Fruit fly (Drosophila melanogaster): ENCODE measurements around the gene Gmd.

Gmd gene

dm6 chr2L:4981278-4981966 lies 4.6 kb upstream of the Gmd start, which contains the start of the genes CG8892 and CG34126 (continued):
- peak; percentile 97 for TF ChIP-seq Meics (GFP tag; optimal IDR thresholded peaks at IDR 0.05)
- peak; percentile 93 for TF ChIP-seq CG15514 (GFP tag; optimal IDR thresholded peaks at IDR 0.05)
- peak; percentile 91 for TF ChIP-seq Spps (tag; optimal IDR thresholded peaks at IDR 0.05)
- TF ChIP-seq CG4820 (GFP tag; optimal IDR thresholded peaks at IDR 0.05), result peak; percentile 98
- peak; percentile 83 for TF ChIP-seq CG3995 (GFP tag; optimal IDR thresholded peaks at IDR 0.05)
- TF ChIP-seq CG18011 (GFP tag; optimal IDR thresholded peaks at IDR 0.05), result peak; percentile 90
- TF ChIP-seq run (tag; optimal IDR thresholded peaks at IDR 0.05), result peak; percentile 82
- TF ChIP-seq Neu2 (GFP tag; optimal IDR thresholded peaks at IDR 0.05; ENCODE audit: borderline replicate concordance), result peak; percentile 72
- peak; percentile 94 for TF ChIP-seq gcm (GFP tag; optimal IDR thresholded peaks at IDR 0.05)
- TF ChIP-seq CG12659 (GFP tag; optimal IDR thresholded peaks at IDR 0.05), result peak; percentile 99
- peak; percentile 98 for TF ChIP-seq CG8290 (GFP tag; optimal IDR thresholded peaks at IDR 0.05)
- TF ChIP-seq CG8290 (tag; optimal IDR thresholded peaks at IDR 0.05), result peak; percentile 91 to 94
- TF ChIP-seq CG42726 (GFP tag; IDR thresholded peaks at IDR 0.05; ENCODE audit: partially characterized antibody), result peak; percentile 73
- TF ChIP-seq CG17568 (GFP tag; optimal IDR thresholded peaks at IDR 0.05), result no peak
- peak; percentile 72; the same call in 1 of the 2 replicates for TF ChIP-seq aop (GFP tag; IDR thresholded peaks at IDR 0.05)
- TF ChIP-seq CG9727 (GFP tag; optimal IDR thresholded peaks at IDR 0.05), result peak; percentile 97
- peak; percentile 87 for TF ChIP-seq CG8359 (GFP tag; optimal IDR thresholded peaks at IDR 0.05; ENCODE audit: borderline replicate concordance)
- no peak for TF ChIP-seq ato (GFP tag; IDR thresholded peaks at IDR 0.05; ENCODE audit: partially characterized antibody)
- peak in 1 of 2 experiments; percentile 91 for TF ChIP-seq insv (GFP tag; optimal IDR thresholded peaks at IDR 0.05)
- peak; percentile 97 for TF ChIP-seq vfl (GFP tag; optimal IDR thresholded peaks at IDR 0.05)
- TF ChIP-seq hkb (optimal IDR thresholded peaks at IDR 0.05), result peak; percentile 93
- peak; percentile 92 for TF ChIP-seq hkb (GFP tag; IDR thresholded peaks at IDR 0.05)
- TF ChIP-seq lilli (GFP tag; optimal IDR thresholded peaks at IDR 0.05), result peak; percentile 98
- peak; percentile 90 for TF ChIP-seq odd (GFP tag; optimal IDR thresholded peaks at IDR 0.05)
- TF ChIP-seq ac (GFP tag; optimal IDR thresholded peaks at IDR 0.05), result peak; percentile 65
- TF ChIP-seq Xbp1 (GFP tag; optimal IDR thresholded peaks at IDR 0.05), result peak; percentile 99
- TF ChIP-seq PHDP (tag; optimal IDR thresholded peaks at IDR 0.05), result peak; percentile 96
- TF ChIP-seq CG2116 (GFP tag; optimal IDR thresholded peaks at IDR 0.05), result peak; percentile 87
- TF ChIP-seq B-H2 (GFP tag; optimal IDR thresholded peaks at IDR 0.05), result peak; percentile 96
- no peak for TF ChIP-seq nau (GFP tag; optimal IDR thresholded peaks at IDR 0.05)
- TF ChIP-seq disco-r (GFP tag; optimal IDR thresholded peaks at IDR 0.05), result peak; percentile 83
- peak; percentile 100 for TF ChIP-seq CG10267 (tag; optimal IDR thresholded peaks at IDR 0.05)
- peak; percentile 92 for TF ChIP-seq ftz-f1 (GFP tag; optimal IDR thresholded peaks at IDR 0.05)
- peak; percentile 66 for TF ChIP-seq MESR4 (GFP tag; optimal IDR thresholded peaks at IDR 0.05)
- TF ChIP-seq Awh (GFP tag; IDR thresholded peaks at IDR 0.05), result peak; percentile 81
- peak; percentile 92 for TF ChIP-seq Blimp-1 (GFP tag; optimal IDR thresholded peaks at IDR 0.05)
- peak; percentile 97 for TF ChIP-seq klu (GFP tag; IDR thresholded peaks at IDR 0.05)
- peak; percentile 97 for TF ChIP-seq HHEX (GFP tag; optimal IDR thresholded peaks at IDR 0.05)
- TF ChIP-seq CG1233 (GFP tag; optimal IDR thresholded peaks at IDR 0.05), result peak; percentile 97
- TF ChIP-seq dmrt11E (tag; optimal IDR thresholded peaks at IDR 0.05), result peak; percentile 96
- TF ChIP-seq B-H1 (GFP tag; IDR thresholded peaks at IDR 0.05), result peak; percentile 94
- TF ChIP-seq pzg (GFP tag; optimal IDR thresholded peaks at IDR 0.05), result peak; percentile 84
- TF ChIP-seq Ravus (GFP tag; IDR thresholded peaks at IDR 0.05), result peak; percentile 84
- peak; percentile 97 for TF ChIP-seq pnt (GFP tag; optimal IDR thresholded peaks at IDR 0.05)
- peak; percentile 96 for TF ChIP-seq slp2 (GFP tag; optimal IDR thresholded peaks at IDR 0.05)
- TF ChIP-seq cwo (GFP tag; optimal IDR thresholded peaks at IDR 0.05), result peak; percentile 94
- peak; percentile 98 for TF ChIP-seq phol (tag; optimal IDR thresholded peaks at IDR 0.05)
- TF ChIP-seq CG18764 (GFP tag; optimal IDR thresholded peaks at IDR 0.05), result peak; percentile 97
- TF ChIP-seq CG10366 (GFP tag; IDR thresholded peaks at IDR 0.05), result peak; percentile 94

Measured in whole organism, embryonic.